Worm (Caenorhabditis elegans) whole organism, L4 larva: ENCODE measurements around the gene ZK632.9.

Experiments
- T20F7.1 ChIP-seq: fragments of 200-800 bp; sonication (Bioruptor generic); optimal IDR thresholded peaks from 2 replicates; lab custom pipeline; 2018; ENCODE audit warnings: mild to moderate bottlenecking, missing genetic modification characterization, missing compliant biosample characterization
- T26A8.4 ChIP-seq: fragments of 200-800 bp; sonication (Bioruptor generic); IDR thresholded peaks from 2 replicates; pipeline ENCODE4 v1.3.6; 2022; ENCODE audit warnings: missing genetic modification characterization, missing compliant biosample characterization
- Y48G9A.11 ChIP-seq: fragments of 200-800 bp; sonication (Bioruptor generic); IDR thresholded peaks from 2 replicates; pipeline ENCODE4 v1.3.6; 2022; ENCODE audit warnings: missing genetic modification reagents, missing genetic modification characterization, missing compliant biosample characterization
- Y5F2A.4 ChIP-seq: fragments of 200-800 bp; sonication (Bioruptor generic); optimal IDR thresholded peaks from 2 replicates; lab custom pipeline; 2018; ENCODE audit warnings: mild to moderate bottlenecking, missing genetic modification characterization, missing compliant biosample characterization
- aha-1 ChIP-seq: fragments of 150-350 bp; peaks from one replicate; lab custom pipeline; 2014; ENCODE audit warnings: missing biosample characterization, missing genetic modification characterization
- ama-1 ChIP-seq: fragments of 150-350 bp; optimal IDR thresholded peaks from 2 replicates; lab custom pipeline; 2014; ENCODE audit warnings: inconsistent platforms, mixed read lengths
- arid-1 ChIP-seq: fragments of 200-800 bp; sonication (Bioruptor generic); conservative IDR thresholded peaks from 2 replicates; pipeline ENCODE4 v1.3.6; 2022; ENCODE audit warnings: missing genetic modification reagents, missing genetic modification characterization, missing compliant biosample characterization
- ceh-32 ChIP-seq: sonication (generic microtip); optimal IDR thresholded peaks from 2 replicates; lab custom pipeline; 2016; ENCODE audit warnings: mild to moderate bottlenecking, missing genetic modification characterization, missing compliant biosample characterization; ENCODE audit not compliant: poor library complexity
- ctbp-1 ChIP-seq: fragments of 200-800 bp; sonication (Bioruptor generic); IDR thresholded peaks from 2 replicates; pipeline ENCODE4 v1.3.6; 2022; ENCODE audit warnings: missing genetic modification reagents, missing genetic modification characterization, missing compliant biosample characterization
- daf-16 ChIP-seq, 3 experiments: sonication (generic microtip); optimal IDR thresholded peaks; 2 replicates each; lab custom pipeline; 2016 to 2017; ENCODE audit warnings: missing genetic modification characterization in 3 of 3, missing genetic modification reagents in 3 of 3, mild to moderate bottlenecking in 2 of 3, missing compliant biosample characterization in 2 of 3, missing biosample characterization in 1 of 3, moderate library complexity in 1 of 3
- daf-19 ChIP-seq: fragments of 200-800 bp; sonication (Bioruptor generic); conservative IDR thresholded peaks from 2 replicates; pipeline ENCODE4 v1.3.6; 2022; ENCODE audit warnings: missing genetic modification characterization, missing compliant biosample characterization
- duxl-1 ChIP-seq: sonication (generic microtip); optimal IDR thresholded peaks from 2 replicates; lab custom pipeline; 2016; ENCODE audit warnings: mild to moderate bottlenecking, missing genetic modification characterization, moderate library complexity, missing compliant biosample characterization; ENCODE audit not compliant: poor library complexity
- dve-1 ChIP-seq: sonication (generic microtip); optimal IDR thresholded peaks from 2 replicates; lab custom pipeline; 2017; ENCODE audit warnings: antibody characterized with exemption, mild to moderate bottlenecking, missing genetic modification characterization, missing compliant biosample characterization; ENCODE audit not compliant: insufficient read depth
- hif-1 ChIP-seq, 2 experiments: sonication (generic microtip); optimal IDR thresholded peaks; 2 replicates each; lab custom pipeline; 2016 to 2017; ENCODE audit warnings: missing compliant biosample characterization in 2 of 2, missing genetic modification characterization in 2 of 2, missing genetic modification reagents in 2 of 2, missing genotype in 2 of 2, mild to moderate bottlenecking in 1 of 2
- hlh-11 ChIP-seq: fragments of 200-800 bp; sonication (Bioruptor generic); optimal IDR thresholded peaks from 2 replicates; lab custom pipeline; 2018; ENCODE audit warnings: mild to moderate bottlenecking, missing genetic modification characterization, missing compliant biosample characterization
- hlh-30 ChIP-seq: sonication (generic microtip); optimal IDR thresholded peaks from 2 replicates; lab custom pipeline; 2017; ENCODE audit warnings: antibody characterized with exemption, mild to moderate bottlenecking, missing genetic modification characterization, missing compliant biosample characterization; ENCODE audit not compliant: insufficient read depth
- lin-1 ChIP-seq: fragments of 200-800 bp; sonication (Bioruptor generic); IDR thresholded peaks from 2 replicates; pipeline ENCODE4 v1.3.6; 2022; ENCODE audit warnings: missing genetic modification reagents, missing genetic modification characterization, missing compliant biosample characterization
- lin-13 ChIP-seq: fragments of 150-350 bp; optimal IDR thresholded peaks from 2 replicates; lab custom pipeline; 2014; ENCODE audit warnings: missing biosample characterization, missing genetic modification reagents, missing genetic modification characterization
- lin-38 ChIP-seq: fragments of 200-800 bp; sonication (Bioruptor generic); IDR thresholded peaks from 2 replicates; pipeline ENCODE4 v1.3.6; 2022; ENCODE audit warnings: missing genetic modification reagents, missing genetic modification characterization, missing compliant biosample characterization
- lsy-2 ChIP-seq, 2 experiments: fragments of 150-350 bp in 1 of 2; sonication (generic microtip) in 1 of 2; optimal IDR thresholded peaks; 2 replicates each; lab custom pipeline; 2014 to 2017; ENCODE audit warnings: missing biosample characterization in 2 of 2, missing genetic modification characterization in 2 of 2
- madf-5 ChIP-seq, 2 experiments: fragments of 200-800 bp; sonication (Bioruptor generic); IDR thresholded peaks; 2 replicates each; pipeline ENCODE4 v1.3.6; 2022; ENCODE audit warnings: missing compliant biosample characterization in 2 of 2, missing genetic modification characterization in 2 of 2
- mdt-29 ChIP-seq: fragments of 200-800 bp; sonication (Bioruptor generic); IDR thresholded peaks from 2 replicates; pipeline ENCODE4 v1.3.6; 2022; ENCODE audit warnings: missing genetic modification reagents, missing genetic modification characterization, missing compliant biosample characterization
- mep-1 ChIP-seq: fragments of 150-350 bp; sonication (generic microtip); optimal IDR thresholded peaks from 3 replicates; lab custom pipeline; 2014; ENCODE audit warnings: missing biosample characterization, missing genetic modification characterization
- mes-2 ChIP-seq: sonication (generic microtip); optimal IDR thresholded peaks from 2 replicates; lab custom pipeline; 2016; ENCODE audit warnings: missing genotype, mild to moderate bottlenecking, missing genetic modification characterization, missing compliant biosample characterization; ENCODE audit not compliant: poor library complexity, severe bottlenecking
- mxl-2 ChIP-seq: fragments of 200-800 bp; sonication (Bioruptor generic); conservative IDR thresholded peaks from 2 replicates; pipeline ENCODE4 v1.3.6; 2022; ENCODE audit warnings: missing genetic modification reagents, missing genetic modification characterization, missing compliant biosample characterization
- mxl-3 ChIP-seq: fragments of 200-800 bp; sonication (Bioruptor generic); optimal IDR thresholded peaks from 2 replicates; lab custom pipeline; 2018; ENCODE audit warnings: mild to moderate bottlenecking, missing genetic modification characterization, missing compliant biosample characterization
- nhr-102 ChIP-seq: sonication (generic microtip); optimal IDR thresholded peaks from 2 replicates; lab custom pipeline; 2016; ENCODE audit warnings: mild to moderate bottlenecking, missing genetic modification characterization, moderate library complexity, missing compliant biosample characterization
- nhr-11 ChIP-seq: fragments of 150-350 bp; optimal IDR thresholded peaks from 2 replicates; lab custom pipeline; 2014; ENCODE audit warnings: missing biosample characterization, missing genetic modification characterization
- nhr-41 ChIP-seq: fragments of 200-800 bp; sonication (Bioruptor generic); IDR thresholded peaks from 2 replicates; pipeline ENCODE4 v1.3.6; 2022; ENCODE audit warnings: missing genetic modification reagents, missing genetic modification characterization, missing compliant biosample characterization
- pha-4 ChIP-seq, 2 experiments: fragments of 150-350 bp in 1 of 2; fragments of 200-800 bp in 1 of 2; sonication (Bioruptor generic) in 1 of 2; IDR thresholded peaks in 1 of 2; optimal IDR thresholded peaks in 1 of 2; 2 replicates each; pipeline versions ENCODE4 v1.3.6 to Lab custom; 2014 to 2022; ENCODE audit warnings: missing genetic modification characterization in 2 of 2, missing genetic modification reagents in 2 of 2, missing biosample characterization in 1 of 2, missing compliant biosample characterization in 1 of 2
- php-3 ChIP-seq: fragments of 200-800 bp; sonication (Bioruptor generic); IDR thresholded peaks from 2 replicates; pipeline ENCODE4 v1.3.6; 2022; ENCODE audit warnings: missing genetic modification reagents, missing genetic modification characterization, missing compliant biosample characterization
- rbr-2 ChIP-seq: sonication (generic microtip); optimal IDR thresholded peaks from 2 replicates; lab custom pipeline; 2016; ENCODE audit warnings: missing genotype, missing genetic modification characterization, missing compliant biosample characterization
- saeg-2 ChIP-seq: fragments of 200-800 bp; sonication (Bioruptor generic); IDR thresholded peaks from 2 replicates; pipeline ENCODE4 v1.3.6; 2022; ENCODE audit warnings: missing genetic modification reagents, missing genetic modification characterization, missing compliant biosample characterization
- sdz-12 ChIP-seq: fragments of 200-800 bp; sonication (Bioruptor generic); optimal IDR thresholded peaks from 2 replicates; lab custom pipeline; 2018; ENCODE audit warnings: mild to moderate bottlenecking, missing genetic modification characterization, missing compliant biosample characterization
- set-16 ChIP-seq: fragments of 200-800 bp; sonication (Bioruptor generic); IDR thresholded peaks from 2 replicates; pipeline ENCODE4 v1.3.6; 2022; ENCODE audit warnings: missing genetic modification reagents, missing genetic modification characterization, missing compliant biosample characterization
- skn-1 ChIP-seq: fragments of 150-350 bp; optimal IDR thresholded peaks from 2 replicates; lab custom pipeline; 2014; ENCODE audit warnings: missing biosample characterization, missing genetic modification characterization
- tag-97 ChIP-seq: fragments of 200-800 bp; sonication (Bioruptor generic); IDR thresholded peaks from 2 replicates; pipeline ENCODE4 v1.3.6; 2022; ENCODE audit warnings: missing genetic modification characterization, missing compliant biosample characterization
- unc-130 ChIP-seq: sonication (generic microtip); optimal IDR thresholded peaks from 2 replicates; lab custom pipeline; 2016; ENCODE audit warnings: missing genetic modification reagents, missing genetic modification characterization, missing compliant biosample characterization
- unc-62 ChIP-seq, 3 experiments: fragments of 150-350 bp in 1 of 3; sonication (generic microtip); optimal IDR thresholded peaks in 2 of 3; peaks in 1 of 3; 1 replicate in 1 of 3; 2 replicates in 2 of 3; lab custom pipeline; 2014 to 2017; ENCODE audit warnings: missing biosample characterization in 3 of 3, missing genetic modification characterization in 3 of 3, missing genetic modification reagents in 3 of 3, missing genotype in 1 of 3
- vab-7 ChIP-seq: fragments of 200-800 bp; sonication (Bioruptor generic); IDR thresholded peaks from 2 replicates; pipeline ENCODE4 v1.3.6; 2022; ENCODE audit warnings: missing genetic modification reagents, missing genetic modification characterization, missing compliant biosample characterization
- zfp-3 ChIP-seq: fragments of 200-800 bp; sonication (Bioruptor generic); conservative IDR thresholded peaks from 2 replicates; pipeline ENCODE4 v1.3.6; 2022; ENCODE audit warnings: missing genetic modification reagents, missing genetic modification characterization, missing compliant biosample characterization
- zip-11 ChIP-seq: fragments of 200-800 bp; sonication (Bioruptor generic); IDR thresholded peaks from 2 replicates; pipeline ENCODE4 v1.3.6; 2022; ENCODE audit warnings: missing genetic modification characterization, missing compliant biosample characterization
- zip-2 ChIP-seq: fragments of 150-350 bp; optimal IDR thresholded peaks from 2 replicates; lab custom pipeline; 2014; ENCODE audit warnings: missing biosample characterization, missing genetic modification characterization
- ztf-7 ChIP-seq: fragments of 150-350 bp; optimal IDR thresholded peaks from 2 replicates; lab custom pipeline; 2014; ENCODE audit warnings: missing biosample characterization, missing genetic modification characterization

The ZK632.9 gene

DNA sequence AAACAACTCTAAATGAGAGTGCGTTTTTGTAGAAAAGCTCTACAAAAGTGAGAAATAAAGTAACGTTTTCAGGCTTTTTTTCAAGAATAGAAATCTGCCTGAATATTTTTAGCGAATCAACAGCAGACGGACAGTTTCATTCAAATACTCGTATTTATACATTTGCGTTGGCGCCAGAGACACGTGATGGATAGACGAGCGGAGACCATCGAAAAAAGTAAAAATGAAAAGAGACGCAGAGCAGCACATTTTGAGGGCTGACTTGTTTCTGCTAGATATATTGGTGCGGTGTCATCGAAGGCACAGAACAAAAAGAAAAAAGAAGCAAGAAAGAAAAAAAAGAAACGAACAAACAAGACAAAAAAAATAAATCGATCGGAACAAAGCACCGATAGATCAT lies 773 bp upstream of the ZK632.9 start (continued):
- peak in 1 of 2 experiments; percentile 82 for TF ChIP-seq lsy-2 (tag; optimal IDR thresholded peaks at IDR 0.05; lab: Kevin White, UChicago)
- TF ChIP-seq mxl-3 (GFP tag; lab: Kevin White, UChicago), result peak; percentile 21
- TF ChIP-seq vab-7 (GFP tag; lab: Robert Waterston, UW), result no peak
- TF ChIP-seq lin-1, result 0 out of 2 replicates have a peak, but pooled peaks have one; percentile 45
- no peak for TF ChIP-seq unc-130 (GFP tag; lab: Kevin White, UChicago)
- TF ChIP-seq dve-1 (tag; lab: Kevin White, UChicago), result peak; percentile 67
- TF ChIP-seq lin-13 (GFP tag; lab: Kevin White, UChicago), result peak; percentile 5
- peak; percentile 38 for TF ChIP-seq duxl-1 (tag; lab: Kevin White, UChicago)
- TF ChIP-seq php-3 (GFP tag; lab: Robert Waterston, UW), result no peak
- peak in 1 of 2 experiments; percentile 9 for TF ChIP-seq hif-1 (tag; optimal IDR thresholded peaks at IDR 0.05; lab: Kevin White, UChicago)
- peak; percentile 27 for TF ChIP-seq nhr-11
- TF ChIP-seq sdz-12, result no peak
- TF ChIP-seq ceh-32 (tag; lab: Kevin White, UChicago), result no peak
- TF ChIP-seq madf-5 (GFP tag; IDR thresholded peaks at IDR 0.05; lab: Robert Waterston, UW), result no peak
- TF ChIP-seq saeg-2 (GFP tag; lab: Robert Waterston, UW), result no peak
- TF ChIP-seq rbr-2 (tag; lab: Kevin White, UChicago), result peak; percentile 29
- no peak for TF ChIP-seq zip-11 (GFP tag; lab: Robert Waterston, UW)
- no peak for TF ChIP-seq Y48G9A.11 (GFP tag; lab: Robert Waterston, UW)
- peak; percentile 7; the same call in 1 of the 2 replicates for TF ChIP-seq T26A8.4 (GFP tag; lab: Robert Waterston, UW)
- TF ChIP-seq set-16 (GFP tag; lab: Robert Waterston, UW), result no peak
- no peak for TF ChIP-seq Y5F2A.4 (GFP tag; lab: Kevin White, UChicago)
- TF ChIP-seq pha-4 (GFP tag; IDR thresholded peaks at IDR 0.05; lab: Robert Waterston, UW), result peak; percentile 62; the same call in 1 of the 2 replicates
- no peak for TF ChIP-seq pha-4 (tag; optimal IDR thresholded peaks at IDR 0.05; lab: Kevin White, UChicago)
- TF ChIP-seq arid-1 (GFP tag; lab: Robert Waterston, UW), result no peak
- TF ChIP-seq zfp-3 (GFP tag; lab: Robert Waterston, UW), result 0 out of 2 replicates have a peak, but pooled peaks have one; percentile 63
- TF ChIP-seq ztf-7 (tag; lab: Kevin White, UChicago), result no peak
- peak; percentile 73 for TF ChIP-seq hlh-11 (tag; lab: Kevin White, UChicago)
- TF ChIP-seq mdt-29, result 0 out of 2 replicates have a peak, but pooled peaks have one; percentile 45

DNA sequence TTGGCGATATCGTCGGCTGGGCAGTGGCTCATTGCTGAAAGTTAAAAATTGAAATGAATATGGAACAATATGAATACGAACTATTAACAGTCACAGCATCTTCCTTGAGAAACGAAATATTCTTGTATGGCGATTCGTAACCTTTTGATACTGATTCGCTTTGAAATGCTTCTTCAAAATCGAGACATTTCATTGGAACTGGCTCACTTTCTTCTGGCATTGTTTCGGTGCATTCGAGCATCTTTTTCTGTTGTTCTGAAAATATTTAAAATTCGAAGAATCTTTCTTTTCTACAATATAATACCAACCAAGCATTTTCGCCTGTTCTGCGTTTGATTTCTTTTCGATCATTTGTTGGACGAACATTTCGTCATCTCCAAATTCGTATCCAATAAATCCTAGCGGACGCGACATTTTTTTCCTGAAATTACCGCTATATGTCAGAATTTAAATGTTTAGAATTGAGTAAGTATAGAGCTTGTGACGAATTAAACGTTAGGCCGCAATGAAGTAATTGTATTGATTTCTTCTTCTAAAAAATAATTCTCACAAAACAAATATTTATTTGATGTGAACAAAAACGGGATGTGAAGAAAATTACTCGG lies 800 bp downstream of the ZK632.9 start, which contains the start of gene lin-52:
Gene lin-52 (minus strand): TSS at position 421 of the 605 bp plus-strand sequence.
- TF ChIP-seq hlh-30, result peak; percentile 1
- no peak for TF ChIP-seq zip-2 (tag; lab: Kevin White, UChicago)
- 0 out of 2 replicates have a peak, but pooled peaks have one; percentile 6 for TF ChIP-seq mxl-2 (GFP tag; lab: Robert Waterston, UW)
- TF ChIP-seq nhr-102, result peak; percentile 50
- peak; percentile 88 for TF ChIP-seq zfp-3 (GFP tag; lab: Robert Waterston, UW)
- 0 out of 2 replicates have a peak, but pooled peaks have one; percentile 30 for TF ChIP-seq lin-1
- TF ChIP-seq T20F7.1, result peak; percentile 50
- TF ChIP-seq ctbp-1 (GFP tag; lab: Robert Waterston, UW), result 0 out of 2 replicates have a peak, but pooled peaks have one; percentile 17
- TF ChIP-seq mes-2 (tag; lab: Kevin White, UChicago), result peak; percentile 21
- peak; percentile 22; the same call in 1 of the 2 replicates for TF ChIP-seq lin-38 (GFP tag; lab: Robert Waterston, UW)
- TF ChIP-seq T26A8.4 (GFP tag; lab: Robert Waterston, UW), result peak; percentile 23; the same call in 1 of the 2 replicates
- no peak for TF ChIP-seq skn-1 (tag; lab: Kevin White, UChicago)
- peak; percentile 13 for TF ChIP-seq mep-1 (tag; lab: Kevin White, UChicago)
- no peak for TF ChIP-seq tag-97 (GFP tag; lab: Robert Waterston, UW)
- no peak for TF ChIP-seq daf-16 (GFP tag; optimal IDR thresholded peaks at IDR 0.05; lab: Kevin White, UChicago)
- TF ChIP-seq daf-16 (tag; optimal IDR thresholded peaks at IDR 0.05; lab: Kevin White, UChicago), result peak; percentile 14
- peak in 1 of 2 experiments; percentile 22 for TF ChIP-seq unc-62 (GFP tag; optimal IDR thresholded peaks at IDR 0.05 in 1 of 2; lab: Kevin White, UChicago)
- TF ChIP-seq unc-62 (tag; optimal IDR thresholded peaks at IDR 0.05; lab: Kevin White, UChicago), result no peak
- TF ChIP-seq zip-11 (GFP tag; lab: Robert Waterston, UW), result no peak
- TF ChIP-seq dve-1 (tag; lab: Kevin White, UChicago), result peak; percentile 22
- peak in 1 of 2 experiments; percentile 12 for TF ChIP-seq lsy-2 (tag; optimal IDR thresholded peaks at IDR 0.05; lab: Kevin White, UChicago)
- TF ChIP-seq aha-1 (tag; lab: Kevin White, UChicago), result peak; percentile 91
- TF ChIP-seq nhr-41 (GFP tag; lab: Robert Waterston, UW), result 0 out of 2 replicates have a peak, but pooled peaks have one; percentile 32
- TF ChIP-seq daf-19 (GFP tag; lab: Robert Waterston, UW), result peak; percentile 76; the same call in 1 of the 2 replicates
- peak; percentile 70 for TF ChIP-seq ama-1 (lab: Kevin White, UChicago)
